Fruit fly (Drosophila melanogaster) whole organism, embryonic: ENCODE data around the gene bys.

ENCODE experiments used
- Abd-B ChIP-seq: fragments of 200-800 bp; sonication (Bioruptor generic); optimal IDR thresholded peaks from 2 replicates; lab custom pipeline; 2018; ENCODE audit warnings: missing biosample characterization, mild to moderate bottlenecking, missing genetic modification characterization, moderate library complexity
- Adf1 ChIP-seq: fragments of 200-800 bp; sonication (Bioruptor generic); IDR thresholded peaks from 2 replicates; pipeline ENCODE4 v1.3.6; 2022; ENCODE audit warnings: missing biosample characterization, missing genetic modification characterization
- Atf-2 ChIP-seq: fragments of 200-800 bp; sonication (Bioruptor generic); optimal IDR thresholded peaks from 2 replicates; lab custom pipeline; 2016; ENCODE audit warnings: missing biosample characterization, missing genetic modification characterization
- BEAF-32 ChIP-seq: fragments of 200-800 bp; sonication (Bioruptor generic); optimal IDR thresholded peaks from 3 replicates; lab custom pipeline; 2017; ENCODE audit warnings: missing biosample characterization, missing genetic modification characterization, mild to moderate bottlenecking, moderate library complexity, missing genetic modification reagents
- Bgb ChIP-seq: fragments of 200-800 bp; sonication (Bioruptor generic); IDR thresholded peaks from 2 replicates; pipeline ENCODE4 v1.3.6; 2022; ENCODE audit warnings: missing biosample characterization, missing genetic modification characterization; ENCODE audit not compliant: partially characterized antibody
- CG10267 ChIP-seq: fragments of 200-800 bp; sonication (Bioruptor generic); optimal IDR thresholded peaks from 2 replicates; lab custom pipeline; 2018; ENCODE audit warnings: missing biosample characterization, mild to moderate bottlenecking, missing genetic modification characterization, moderate library complexity
- CG10462 ChIP-seq: fragments of 200-800 bp; sonication (Bioruptor generic); optimal IDR thresholded peaks from 2 replicates; lab custom pipeline; 2016; ENCODE audit warnings: missing biosample characterization, missing genetic modification characterization
- CG12391 ChIP-seq: fragments of 200-800 bp; sonication (Bioruptor generic); optimal IDR thresholded peaks from 3 replicates; lab custom pipeline; 2018; ENCODE audit warnings: missing biosample characterization, mild to moderate bottlenecking, missing genetic modification characterization, moderate library complexity
- CG1602 ChIP-seq: fragments of 200-800 bp; sonication (Bioruptor generic); optimal IDR thresholded peaks from 3 replicates; lab custom pipeline; 2016; ENCODE audit warnings: missing biosample characterization, missing genetic modification characterization
- CG16813 ChIP-seq: fragments of 200-800 bp; sonication (Bioruptor generic); IDR thresholded peaks from 3 replicates; pipeline ENCODE4 v1.3.6; 2022; ENCODE audit warnings: missing biosample characterization, missing genetic modification characterization; ENCODE audit not compliant: partially characterized antibody
- CG2116 ChIP-seq: fragments of 200-800 bp; sonication (Bioruptor generic); optimal IDR thresholded peaks from 3 replicates; lab custom pipeline; 2018; ENCODE audit warnings: missing biosample characterization, mild to moderate bottlenecking, missing genetic modification characterization
- CG2120 ChIP-seq: fragments of 200-800 bp; sonication (Bioruptor generic); optimal IDR thresholded peaks from 3 replicates; lab custom pipeline; 2016; ENCODE audit warnings: missing biosample characterization, missing genetic modification characterization
- CG2202 ChIP-seq: fragments of 200-800 bp; sonication (Bioruptor generic); optimal IDR thresholded peaks from 2 replicates; lab custom pipeline; 2018; ENCODE audit warnings: missing biosample characterization, mild to moderate bottlenecking, missing genetic modification characterization
- CG34224 ChIP-seq: fragments of 200-800 bp; sonication (Bioruptor generic); IDR thresholded peaks from 3 replicates; pipeline ENCODE4 v1.3.6; 2022; ENCODE audit warnings: missing biosample characterization, missing genetic modification characterization; ENCODE audit not compliant: partially characterized antibody
- CG4282 ChIP-seq: fragments of 200-800 bp; sonication (Bioruptor generic); optimal IDR thresholded peaks from 2 replicates; lab custom pipeline; 2016; ENCODE audit warnings: missing biosample characterization, missing genetic modification characterization
- CG7963 ChIP-seq: fragments of 200-800 bp; sonication (Bioruptor generic); IDR thresholded peaks from 3 replicates; pipeline ENCODE4 v1.3.6; 2022; ENCODE audit warnings: missing biosample characterization, missing genetic modification characterization; ENCODE audit not compliant: partially characterized antibody
- CG9817 ChIP-seq: fragments of 200-800 bp; sonication (Bioruptor generic); optimal IDR thresholded peaks from 2 replicates; lab custom pipeline; 2018; ENCODE audit warnings: missing biosample characterization, mild to moderate bottlenecking, missing genetic modification characterization, moderate library complexity
- Dbx ChIP-seq: fragments of 200-800 bp; sonication (Bioruptor generic); IDR thresholded peaks from 3 replicates; pipeline ENCODE4 v1.3.6; 2022; ENCODE audit warnings: missing biosample characterization, missing genetic modification characterization
- Gsc ChIP-seq: fragments of 200-800 bp; sonication (Bioruptor generic); IDR thresholded peaks from 2 replicates; pipeline ENCODE4 v1.3.6; 2022; ENCODE audit warnings: missing biosample characterization, missing genetic modification characterization
- H15 ChIP-seq: fragments of 200-800 bp; sonication (Bioruptor generic); IDR thresholded peaks from 3 replicates; pipeline ENCODE4 v1.3.6; 2022; ENCODE audit warnings: missing biosample characterization, missing genetic modification characterization
- Hr78 ChIP-seq, 2 experiments: fragments of 200-800 bp in 1 of 2; fragments of >200 bp in 1 of 2; sonication (Bioruptor generic) in 1 of 2; optimal IDR thresholded peaks; 2 replicates each; lab custom pipeline; 2017 to 2019; ENCODE audit warnings: missing biosample characterization in 2 of 2, missing genetic modification characterization in 2 of 2, mild to moderate bottlenecking in 1 of 2, moderate library complexity in 1 of 2
- Lim3 ChIP-seq: fragments of 200-800 bp; sonication (Bioruptor generic); IDR thresholded peaks from 2 replicates; pipeline ENCODE4 v1.3.6; 2022; ENCODE audit warnings: missing biosample characterization, missing genetic modification characterization
- MBD-R2 ChIP-seq: fragments of 200-800 bp; sonication (Bioruptor generic); IDR thresholded peaks from 2 replicates; pipeline ENCODE4 v1.3.6; 2022; ENCODE audit warnings: missing biosample characterization, missing genetic modification characterization
- NC2β ChIP-seq: fragments of 200-800 bp; sonication (Bioruptor generic); optimal IDR thresholded peaks from 2 replicates; lab custom pipeline; 2016; ENCODE audit warnings: missing biosample characterization, missing genetic modification characterization
- Side ChIP-seq: fragments of 200-800 bp; sonication (Bioruptor generic); optimal IDR thresholded peaks from 2 replicates; lab custom pipeline; 2016; ENCODE audit warnings: missing biosample characterization, missing genetic modification characterization
- Sox102F ChIP-seq: fragments of 200-800 bp; sonication (Bioruptor generic); optimal IDR thresholded peaks from 2 replicates; lab custom pipeline; 2018; ENCODE audit warnings: missing biosample characterization, mild to moderate bottlenecking, missing genetic modification characterization, moderate library complexity
- Usf ChIP-seq: fragments of 200-800 bp; sonication (Bioruptor generic); optimal IDR thresholded peaks from 2 replicates; lab custom pipeline; 2017; ENCODE audit warnings: missing genotype, missing biosample characterization, missing genetic modification characterization
- YL-1 ChIP-seq: fragments of 200-800 bp; sonication (Bioruptor generic); optimal IDR thresholded peaks from 3 replicates; lab custom pipeline; 2017; ENCODE audit warnings: missing biosample characterization, mild to moderate bottlenecking, missing genetic modification characterization
- al ChIP-seq: fragments of 200-800 bp; sonication (Bioruptor generic); IDR thresholded peaks from 2 replicates; pipeline ENCODE4 v1.3.6; 2022; ENCODE audit warnings: missing biosample characterization, missing genetic modification characterization
- chif ChIP-seq, 2 experiments: fragments of 200-800 bp; sonication (Bioruptor generic); optimal IDR thresholded peaks; 3 replicates each; lab custom pipeline; 2016; ENCODE audit warnings: missing biosample characterization in 2 of 2, missing genetic modification characterization in 2 of 2
- ci ChIP-seq: fragments of 200-800 bp; sonication (Bioruptor generic); IDR thresholded peaks from 3 replicates; pipeline ENCODE4 v1.3.6; 2022; ENCODE audit warnings: missing biosample characterization, missing genetic modification characterization
- dmrt11E ChIP-seq: fragments of 200-800 bp; sonication (Bioruptor generic); optimal IDR thresholded peaks from 3 replicates; lab custom pipeline; 2018; ENCODE audit warnings: missing biosample characterization, mild to moderate bottlenecking, missing genetic modification characterization, moderate library complexity
- exex ChIP-seq: fragments of 200-800 bp; sonication (Bioruptor generic); optimal IDR thresholded peaks from 4 replicates; lab custom pipeline; 2018; ENCODE audit warnings: missing biosample characterization, mild to moderate bottlenecking, missing genetic modification characterization, moderate library complexity
- hb ChIP-seq: fragments of 200-800 bp; sonication (Bioruptor generic); IDR thresholded peaks from 3 replicates; pipeline ENCODE4 v1.3.6; 2022; ENCODE audit warnings: missing biosample characterization, missing genetic modification characterization; ENCODE audit not compliant: partially characterized antibody
- insv ChIP-seq, 2 experiments: fragments of 200-800 bp; sonication (Bioruptor generic); optimal IDR thresholded peaks; 3 replicates each; lab custom pipeline; 2016 to 2018; ENCODE audit warnings: missing biosample characterization in 2 of 2, missing genetic modification characterization in 2 of 2
- knrl ChIP-seq: fragments of 200-800 bp; sonication (Bioruptor generic); IDR thresholded peaks from 3 replicates; pipeline ENCODE4 v1.3.6; 2022; ENCODE audit warnings: missing biosample characterization, missing genetic modification characterization; ENCODE audit not compliant: partially characterized antibody
- nmo ChIP-seq: fragments of 200-800 bp; sonication (Bioruptor generic); optimal IDR thresholded peaks from 2 replicates; lab custom pipeline; 2018; ENCODE audit warnings: missing biosample characterization, mild to moderate bottlenecking, missing genetic modification characterization, moderate library complexity
- nom ChIP-seq: fragments of 200-800 bp; sonication (Bioruptor generic); optimal IDR thresholded peaks from 2 replicates; lab custom pipeline; 2017; ENCODE audit warnings: missing biosample characterization, missing genetic modification characterization, mild to moderate bottlenecking, moderate library complexity, missing genetic modification reagents
- onecut ChIP-seq: fragments of 200-800 bp; sonication (Bioruptor generic); IDR thresholded peaks from 2 replicates; pipeline ENCODE4 v1.3.6; 2022; ENCODE audit warnings: missing biosample characterization, missing genetic modification characterization
- otp ChIP-seq: fragments of 200-800 bp; sonication (Bioruptor generic); IDR thresholded peaks from 3 replicates; pipeline ENCODE4, ENCODE4 v1.3.6; 2022; ENCODE audit warnings: missing biosample characterization, missing genetic modification characterization
- pros ChIP-seq: fragments of 200-800 bp; sonication (Bioruptor generic); optimal IDR thresholded peaks from 3 replicates; lab custom pipeline; 2019; ENCODE audit warnings: missing biosample characterization, mild to moderate bottlenecking, missing genetic modification characterization, moderate library complexity
- salm ChIP-seq: fragments of 200-800 bp; sonication (Bioruptor generic); optimal IDR thresholded peaks from 2 replicates; lab custom pipeline; 2018; ENCODE audit warnings: missing biosample characterization, mild to moderate bottlenecking, missing genetic modification characterization
- scrt ChIP-seq: fragments of 200-800 bp; sonication (Bioruptor generic); optimal IDR thresholded peaks from 2 replicates; lab custom pipeline; 2018; ENCODE audit warnings: missing biosample characterization, mild to moderate bottlenecking, missing genetic modification characterization, moderate library complexity
- sens ChIP-seq: fragments of 200-800 bp; sonication (Bioruptor generic); peaks from one replicate; lab custom pipeline; 2016; ENCODE audit warnings: missing biosample characterization, missing genetic modification characterization
- slbo ChIP-seq: fragments of 200-800 bp; sonication (Bioruptor generic); IDR thresholded peaks from 2 replicates; pipeline ENCODE4 v1.3.6; 2022; ENCODE audit warnings: missing biosample characterization, missing genetic modification characterization
- sna ChIP-seq: fragments of 200-800 bp; sonication (Bioruptor generic); IDR thresholded peaks from 2 replicates; pipeline ENCODE4 v1.3.6; 2022; ENCODE audit warnings: missing biosample characterization, missing genetic modification characterization; ENCODE audit not compliant: partially characterized antibody
- sr ChIP-seq: fragments of 200-800 bp; sonication (Bioruptor generic); IDR thresholded peaks from 3 replicates; pipeline ENCODE4 v1.3.6; 2022; ENCODE audit warnings: missing biosample characterization, missing genetic modification characterization
- tna ChIP-seq: fragments of 200-800 bp; sonication (Bioruptor generic); IDR thresholded peaks from 2 replicates; pipeline ENCODE4 v1.3.6; 2022; ENCODE audit warnings: missing biosample characterization, missing genetic modification characterization; ENCODE audit not compliant: partially characterized antibody
- yki ChIP-seq: fragments of >200 bp; optimal IDR thresholded peaks from 3 replicates; lab custom pipeline; 2018

bys gene

DNA sequence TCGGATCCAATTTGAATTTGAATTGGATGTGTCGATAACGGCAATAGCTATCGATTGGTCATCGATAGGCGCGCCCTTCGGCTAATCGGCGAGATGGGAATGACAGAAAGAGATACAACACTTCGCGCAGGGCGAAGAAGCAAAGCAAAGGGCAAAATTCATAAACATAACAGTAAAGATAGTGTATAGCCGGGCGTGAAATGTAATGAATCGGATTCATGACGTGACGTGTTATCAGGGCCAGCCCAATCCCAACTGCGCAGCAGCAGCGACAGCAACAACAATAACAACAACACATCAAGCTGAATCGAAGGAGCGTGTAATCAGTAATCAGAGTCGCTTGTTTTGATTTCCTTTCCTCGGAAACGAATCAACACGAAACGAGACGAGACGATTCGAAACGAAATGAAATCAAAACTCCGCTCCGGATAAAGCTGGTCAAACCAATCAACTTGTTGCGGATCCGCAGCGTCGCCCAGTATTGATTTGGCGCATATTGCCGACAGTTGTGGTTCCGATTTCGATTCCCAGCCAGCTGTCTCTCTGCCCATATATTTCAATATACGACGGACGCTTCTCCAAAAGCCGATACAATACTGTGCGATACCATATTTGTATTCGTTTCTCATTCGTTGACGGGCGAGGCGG lies 10.4 kb downstream of the bys start, which contains the start of gene snz (continued):
- peak; percentile 70 for TF ChIP-seq sens (GFP tag; lab: Kevin White, UChicago)
- no peak for TF ChIP-seq pros (GFP tag; lab: Kevin White, UChicago)
- TF ChIP-seq dmrt11E (tag; lab: Kevin White, UChicago): no peak
- peak; percentile 76 for TF ChIP-seq CG34224
- TF ChIP-seq CG12391: no peak
- TF ChIP-seq CG2202 (tag; lab: Kevin White, UChicago): no peak
- TF ChIP-seq CG7963 (GFP tag; lab: Robert Waterston, UW): peak; percentile 58; the same call in 1 of the 3 replicates
- TF ChIP-seq sna: peak; percentile 77
- no peak for TF ChIP-seq CG10462 (GFP tag; lab: Kevin White, UChicago)
- 0 out of 3 replicates have a peak, but pooled peaks have one; percentile 5 for TF ChIP-seq Dbx (GFP tag; lab: Robert Waterston, UW)
- no peak for TF ChIP-seq CG9817 (tag; lab: Kevin White, UChicago)
- no peak for TF ChIP-seq CG1602 (GFP tag; lab: Kevin White, UChicago)
- peak; percentile 82 for TF ChIP-seq Bgb (GFP tag; lab: Robert Waterston, UW)
- peak; percentile 85 for TF ChIP-seq onecut (GFP tag; lab: Robert Waterston, UW)
- TF ChIP-seq H15 (GFP tag; lab: Robert Waterston, UW): no peak
- no peak for TF ChIP-seq Atf-2
- peak; percentile 80 for TF ChIP-seq tna
- peak; percentile 1 for TF ChIP-seq nmo
- peak in 1 of 2 experiments; percentile 91 for TF ChIP-seq insv (GFP tag; optimal IDR thresholded peaks at IDR 0.05; lab: Kevin White, UChicago)
- peak; percentile 22 for TF ChIP-seq CG10267
- no peak for TF ChIP-seq chif (GFP tag; optimal IDR thresholded peaks at IDR 0.05; lab: Kevin White, UChicago)
- peak; percentile 71 for TF ChIP-seq CG16813 (GFP tag; lab: Robert Waterston, UW)
- 0 out of 3 replicates have a peak, but pooled peaks have one; percentile 26 for TF ChIP-seq ci (GFP tag; lab: Robert Waterston, UW)
- peak; percentile 73 for TF ChIP-seq BEAF-32 (GFP tag; lab: Kevin White, UChicago)
- TF ChIP-seq nom (GFP tag; lab: Kevin White, UChicago): peak; percentile 11
- TF ChIP-seq CG2120 (GFP tag; lab: Kevin White, UChicago): peak; percentile 25
- TF ChIP-seq Adf1: peak; percentile 89
- TF ChIP-seq yki (lab: Kevin White, UChicago): no peak
- peak; percentile 57; the same call in 2 of the 3 replicates for TF ChIP-seq knrl (GFP tag; lab: Robert Waterston, UW)
- no peak for TF ChIP-seq Gsc (GFP tag; lab: Robert Waterston, UW)
- TF ChIP-seq sr (GFP tag; lab: Robert Waterston, UW): no peak
- no peak for TF ChIP-seq CG4282 (GFP tag; lab: Kevin White, UChicago)
- TF ChIP-seq Usf (GFP tag; lab: Kevin White, UChicago): no peak
- no peak for TF ChIP-seq otp
- TF ChIP-seq exex: peak; percentile 68
- TF ChIP-seq scrt (GFP tag; lab: Kevin White, UChicago): peak; percentile 87
- TF ChIP-seq Sox102F (GFP tag; lab: Kevin White, UChicago): no peak
- TF ChIP-seq MBD-R2 (GFP tag; lab: Robert Waterston, UW): peak; percentile 52; the same call in 1 of the 2 replicates
- TF ChIP-seq slbo: 0 out of 2 replicates have a peak, but pooled peaks have one; percentile 8
- TF ChIP-seq Lim3 (GFP tag; lab: Robert Waterston, UW): no peak
- peak; percentile 75 for TF ChIP-seq hb (GFP tag; lab: Robert Waterston, UW)
- no peak for TF ChIP-seq Abd-B (GFP tag; lab: Kevin White, UChicago)
- TF ChIP-seq NC2β (GFP tag; lab: Kevin White, UChicago): no peak
- no peak for TF ChIP-seq al (GFP tag; lab: Robert Waterston, UW)
- TF ChIP-seq salm (tag; lab: Kevin White, UChicago): no peak
- TF ChIP-seq Side (GFP tag; lab: Kevin White, UChicago): no peak
- peak; percentile 6 for TF ChIP-seq YL-1
- TF ChIP-seq Hr78 (GFP tag; optimal IDR thresholded peaks at IDR 0.05; lab: Kevin White, UChicago): no peak
- TF ChIP-seq CG2116: peak; percentile 87
